Fruit fly (Drosophila melanogaster): ENCODE results near the gene pns.

pns gene

DNA sequence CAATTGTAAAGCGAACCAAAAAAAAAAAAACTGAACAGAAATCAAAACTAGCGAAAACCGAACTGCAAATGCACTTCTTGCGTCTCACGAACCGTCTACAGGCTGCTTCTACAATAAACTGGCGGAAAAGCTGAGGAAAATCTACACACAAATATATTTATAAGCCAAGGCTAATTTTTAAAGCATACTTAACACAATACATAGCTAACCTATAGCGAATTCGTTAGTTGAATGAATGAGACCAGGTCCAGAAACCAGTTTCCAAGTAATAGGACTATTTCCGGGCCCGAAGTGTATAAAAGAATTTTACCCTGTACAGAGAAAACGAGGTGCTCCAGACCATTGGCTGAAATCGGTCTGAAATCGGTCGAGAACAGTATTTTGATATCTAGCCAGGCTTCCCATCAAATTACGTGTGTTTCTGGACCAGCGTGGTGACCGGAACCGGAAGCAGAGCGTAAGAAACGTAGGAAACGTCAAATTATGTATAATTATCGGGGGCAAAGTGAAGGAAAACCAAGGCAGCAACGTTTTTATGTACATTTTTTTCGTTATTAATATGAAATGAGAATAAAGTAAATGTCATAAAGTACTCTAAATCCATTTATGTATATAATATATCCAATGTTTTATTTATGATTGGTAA lies 38.9 kb downstream of the pns start (continued):
- TF ChIP-seq crc (GFP tag; optimal IDR thresholded peaks at IDR 0.05) (no peak), ci (GFP tag; IDR thresholded peaks at IDR 0.05) (peak; percentile 58; the same call in 1 of the 3 replicates), Sox100B (GFP tag; optimal IDR thresholded peaks at IDR 0.05) (peak; percentile 15), slp2 (GFP tag; optimal IDR thresholded peaks at IDR 0.05) (no peak), tin (GFP tag; optimal IDR thresholded peaks at IDR 0.05) (no peak), dimm (GFP tag; IDR thresholded peaks at IDR 0.05) (no peak), CG31224 (GFP tag; IDR thresholded peaks at IDR 0.05) (no peak), stc (GFP tag; IDR thresholded peaks at IDR 0.05) (peak; percentile 22; the same call in 1 of the 2 replicates), grn (GFP tag; optimal IDR thresholded peaks at IDR 0.05) (no peak), Trl (optimal IDR thresholded peaks at IDR 0.05) (no peak), Trl (GFP tag; optimal IDR thresholded peaks at IDR 0.05) (no peak), CG10654 (GFP tag; optimal IDR thresholded peaks at IDR 0.05) (no peak)

- no peak for TF ChIP-seq CG2202 (tag; optimal IDR thresholded peaks at IDR 0.05)
- no peak for TF ChIP-seq CG11696 (GFP tag; IDR thresholded peaks at IDR 0.05)
- TF ChIP-seq H15 (GFP tag; IDR thresholded peaks at IDR 0.05), result no peak
- TF ChIP-seq dm (GFP tag; optimal IDR thresholded peaks at IDR 0.05), result no peak
- no peak for TF ChIP-seq CG8089 (GFP tag; optimal IDR thresholded peaks at IDR 0.05)
- peak; percentile 25 for TF ChIP-seq run (tag; optimal IDR thresholded peaks at IDR 0.05)
- TF ChIP-seq trem (tag; optimal IDR thresholded peaks at IDR 0.05), result peak; percentile 66
- TF ChIP-seq Jarid2 (GFP tag; optimal IDR thresholded peaks at IDR 0.05), result peak; percentile 52
- no peak for TF ChIP-seq CG4707 (GFP tag; optimal IDR thresholded peaks at IDR 0.05)
- TF ChIP-seq dimm (GFP tag; IDR thresholded peaks at IDR 0.05), result no peak
- no peak for TF ChIP-seq CG9727 (GFP tag; optimal IDR thresholded peaks at IDR 0.05)
- TF ChIP-seq HHEX (GFP tag; optimal IDR thresholded peaks at IDR 0.05), result no peak
- TF ChIP-seq sens (GFP tag), result peak; percentile 44
- peak; percentile 64 for TF ChIP-seq bbx (GFP tag; IDR thresholded peaks at IDR 0.05; ENCODE audit: partially characterized antibody)
- TF ChIP-seq psq (GFP tag; optimal IDR thresholded peaks at IDR 0.05), result no peak
- no peak for TF ChIP-seq gcm (GFP tag; optimal IDR thresholded peaks at IDR 0.05)
- no peak for TF ChIP-seq sob (GFP tag; IDR thresholded peaks at IDR 0.05)
- no peak for TF ChIP-seq CG11723 (GFP tag; optimal IDR thresholded peaks at IDR 0.05)
- no peak for TF ChIP-seq lola (GFP tag; optimal IDR thresholded peaks at IDR 0.05)
- no peak for TF ChIP-seq CG14050 (GFP tag; IDR thresholded peaks at IDR 0.05)
- no peak for TF ChIP-seq h (optimal IDR thresholded peaks at IDR 0.05)
- TF ChIP-seq Hr3 (GFP tag; optimal IDR thresholded peaks at IDR 0.05), result no peak
- TF ChIP-seq Max (GFP tag; optimal IDR thresholded peaks at IDR 0.05), result no peak
- TF ChIP-seq CG34224 (GFP tag; IDR thresholded peaks at IDR 0.05; ENCODE audit: partially characterized antibody), result no peak; the same call in 2 of the 3 replicates
- TF ChIP-seq nerfin-2 (GFP tag; IDR thresholded peaks at IDR 0.05; ENCODE audit: partially characterized antibody), result no peak
- TF ChIP-seq wek (GFP tag; optimal IDR thresholded peaks at IDR 0.05), result no peak
- TF ChIP-seq twi (tag; optimal IDR thresholded peaks at IDR 0.05), result no peak
- TF ChIP-seq Hand (GFP tag; optimal IDR thresholded peaks at IDR 0.05), result no peak
- TF ChIP-seq CG10654 (GFP tag; optimal IDR thresholded peaks at IDR 0.05), result no peak
- TF ChIP-seq Kr (GFP tag; optimal IDR thresholded peaks at IDR 0.05), result peak; percentile 84
- TF ChIP-seq Hr39 (optimal IDR thresholded peaks at IDR 0.05), result no peak
- no peak for TF ChIP-seq CG5953 (GFP tag; IDR thresholded peaks at IDR 0.05)
- TF ChIP-seq oc (tag; optimal IDR thresholded peaks at IDR 0.05), result no peak
- no peak for TF ChIP-seq HLH3B (GFP tag; IDR thresholded peaks at IDR 0.05)
- TF ChIP-seq CG32767 (GFP tag; IDR thresholded peaks at IDR 0.05), result no peak
- TF ChIP-seq rib (GFP tag; IDR thresholded peaks at IDR 0.05), result no peak
- no peak for TF ChIP-seq sr (GFP tag; IDR thresholded peaks at IDR 0.05)
- TF ChIP-seq ac (GFP tag; optimal IDR thresholded peaks at IDR 0.05), result no peak
- TF ChIP-seq ewg (GFP tag; optimal IDR thresholded peaks at IDR 0.05), result no peak
- TF ChIP-seq CG4854 (GFP tag; optimal IDR thresholded peaks at IDR 0.05), result no peak
These were observed 39.7 kb downstream of the pns start, which contains the start of gene CG13917 for dm6 chr3L:1576489-1577106. CG13917 (plus strand) TSS chr3L:1576699.

All from whole organism, embryonic.